Worm (Caenorhabditis elegans): ENCODE measurements around the gene tofu-6.

DNA sequence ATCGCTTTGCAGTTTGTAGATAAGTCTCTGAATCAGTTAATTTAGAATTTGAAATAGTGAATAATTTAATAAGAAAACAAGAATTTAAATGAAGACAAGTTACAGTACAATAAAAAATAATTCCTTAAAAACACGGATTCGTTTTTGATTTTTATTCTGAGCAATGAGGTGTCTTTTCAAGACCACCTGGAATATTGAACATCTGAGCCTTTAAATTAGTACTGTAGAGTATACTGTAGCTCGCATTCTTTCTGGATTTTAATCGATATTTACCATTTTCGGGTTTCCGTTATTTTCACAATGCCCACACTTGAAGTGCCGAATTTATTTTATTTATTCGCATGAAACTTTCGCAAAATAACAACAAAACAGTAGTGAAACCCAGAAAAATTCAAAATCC lies 2.8 kb downstream of the tofu-6 start, which contains the start of gene F07F6.7:
- TF ChIP-seq ama-1 (optimal IDR thresholded peaks at IDR 0.05) (no peak), ama-1 (GFP tag; optimal IDR thresholded peaks at IDR 0.05) (no peak), nfya-2 (GFP tag; IDR thresholded peaks at IDR 0.05) (no peak), nfyb-1 (GFP tag; IDR thresholded peaks at IDR 0.05) (no peak), gei-17 (GFP tag; optimal IDR thresholded peaks at IDR 0.05) (no peak), nhr-27 (tag; optimal IDR thresholded peaks at IDR 0.05) (no peak), let-607 (tag; optimal IDR thresholded peaks at IDR 0.05) (no peak)

All from whole organism, young adult.